Worm (Caenorhabditis elegans) whole organism, L4 larva: ENCODE results near the gene oac-23.
A peak's percentile ranks its signal among the peaks of the same experiment; 100 is the strongest.

Experiments
- D1046.2 ChIP-seq: fragments of 200-800 bp; sonication (Bioruptor generic); IDR thresholded peaks from 2 replicates; pipeline ENCODE4 v1.3.6; 2022; ENCODE audit warnings: missing genetic modification characterization, missing compliant biosample characterization
- F37D6.2 ChIP-seq: sonication (generic microtip); optimal IDR thresholded peaks from 2 replicates; lab custom pipeline; 2016; ENCODE audit warnings: mild to moderate bottlenecking, missing genetic modification characterization, missing compliant biosample characterization
- T26A8.4 ChIP-seq: fragments of 200-800 bp; sonication (Bioruptor generic); IDR thresholded peaks from 2 replicates; pipeline ENCODE4 v1.3.6; 2022; ENCODE audit warnings: missing genetic modification characterization, missing compliant biosample characterization
- Y48G9A.11 ChIP-seq: fragments of 200-800 bp; sonication (Bioruptor generic); IDR thresholded peaks from 2 replicates; pipeline ENCODE4 v1.3.6; 2022; ENCODE audit warnings: missing genetic modification reagents, missing genetic modification characterization, missing compliant biosample characterization
- ZK546.5 ChIP-seq, 2 experiments: sonication (generic microtip); optimal IDR thresholded peaks; 2 replicates each; lab custom pipeline; 2017; ENCODE audit warnings: missing biosample characterization in 2 of 2, missing genetic modification characterization in 2 of 2
- ama-1 ChIP-seq: fragments of 150-350 bp; optimal IDR thresholded peaks from 2 replicates; lab custom pipeline; 2014; ENCODE audit warnings: inconsistent platforms, mixed read lengths
- attf-4 ChIP-seq: sonication (generic microtip); optimal IDR thresholded peaks from 3 replicates; lab custom pipeline; 2017; ENCODE audit warnings: missing biosample characterization, missing genetic modification characterization
- ceh-20 ChIP-seq: fragments of 200-800 bp; sonication (Bioruptor generic); IDR thresholded peaks from 2 replicates; pipeline ENCODE4 v1.3.6; 2022; ENCODE audit warnings: missing genetic modification reagents, missing genetic modification characterization, missing compliant biosample characterization
- ceh-32 ChIP-seq: sonication (generic microtip); optimal IDR thresholded peaks from 2 replicates; lab custom pipeline; 2016; ENCODE audit warnings: mild to moderate bottlenecking, missing genetic modification characterization, missing compliant biosample characterization; ENCODE audit not compliant: poor library complexity
- ceh-82 ChIP-seq: sonication (generic microtip); optimal IDR thresholded peaks from 2 replicates; lab custom pipeline; 2017; ENCODE audit warnings: missing biosample characterization, missing genetic modification characterization
- ces-1 ChIP-seq: fragments of 150-350 bp; sonication (generic microtip); optimal IDR thresholded peaks from 4 replicates; lab custom pipeline; 2014; ENCODE audit warnings: missing biosample characterization, missing genetic modification reagents, missing genetic modification characterization
- ctbp-1 ChIP-seq: fragments of 200-800 bp; sonication (Bioruptor generic); IDR thresholded peaks from 2 replicates; pipeline ENCODE4 v1.3.6; 2022; ENCODE audit warnings: missing genetic modification reagents, missing genetic modification characterization, missing compliant biosample characterization
- daf-16 ChIP-seq, 3 experiments: sonication (generic microtip); optimal IDR thresholded peaks; 2 replicates each; lab custom pipeline; 2016 to 2017; ENCODE audit warnings: missing genetic modification characterization in 3 of 3, missing genetic modification reagents in 3 of 3, mild to moderate bottlenecking in 2 of 3, missing compliant biosample characterization in 2 of 3, missing biosample characterization in 1 of 3, moderate library complexity in 1 of 3
- daf-8 ChIP-seq: fragments of 200-800 bp; sonication (Bioruptor generic); IDR thresholded peaks from 2 replicates; pipeline ENCODE4 v1.3.6; 2022; ENCODE audit warnings: missing genetic modification characterization, missing compliant biosample characterization
- duxl-1 ChIP-seq: sonication (generic microtip); optimal IDR thresholded peaks from 2 replicates; lab custom pipeline; 2016; ENCODE audit warnings: mild to moderate bottlenecking, missing genetic modification characterization, moderate library complexity, missing compliant biosample characterization; ENCODE audit not compliant: poor library complexity
- dve-1 ChIP-seq: sonication (generic microtip); optimal IDR thresholded peaks from 2 replicates; lab custom pipeline; 2017; ENCODE audit warnings: antibody characterized with exemption, mild to moderate bottlenecking, missing genetic modification characterization, missing compliant biosample characterization; ENCODE audit not compliant: insufficient read depth
- egl-27 ChIP-seq: sonication (generic microtip); optimal IDR thresholded peaks from 3 replicates; lab custom pipeline; 2017; ENCODE audit warnings: missing biosample characterization, missing genetic modification reagents, missing genetic modification characterization
- egl-43 ChIP-seq: fragments of 200-800 bp; sonication (Bioruptor generic); IDR thresholded peaks from 2 replicates; pipeline ENCODE4 v1.3.6; 2022; ENCODE audit warnings: missing genetic modification reagents, missing genetic modification characterization, missing compliant biosample characterization
- fkh-10 ChIP-seq: fragments of 150-350 bp; optimal IDR thresholded peaks from 2 replicates; lab custom pipeline; 2014; ENCODE audit warnings: missing biosample characterization, missing genetic modification reagents, missing genetic modification characterization
- hlh-11 ChIP-seq: fragments of 200-800 bp; sonication (Bioruptor generic); optimal IDR thresholded peaks from 2 replicates; lab custom pipeline; 2018; ENCODE audit warnings: mild to moderate bottlenecking, missing genetic modification characterization, missing compliant biosample characterization
- hmg-1.1 ChIP-seq: fragments of 200-800 bp; sonication (Bioruptor generic); IDR thresholded peaks from 2 replicates; pipeline ENCODE4 v1.3.6; 2022; ENCODE audit warnings: missing genetic modification reagents, missing genetic modification characterization, missing compliant biosample characterization
- jun-1 ChIP-seq: fragments of 150-350 bp; optimal IDR thresholded peaks from 2 replicates; lab custom pipeline; 2014; ENCODE audit warnings: missing biosample characterization, missing genetic modification reagents, missing genetic modification characterization
- lin-13 ChIP-seq: fragments of 150-350 bp; optimal IDR thresholded peaks from 2 replicates; lab custom pipeline; 2014; ENCODE audit warnings: missing biosample characterization, missing genetic modification reagents, missing genetic modification characterization
- lin-38 ChIP-seq: fragments of 200-800 bp; sonication (Bioruptor generic); IDR thresholded peaks from 2 replicates; pipeline ENCODE4 v1.3.6; 2022; ENCODE audit warnings: missing genetic modification reagents, missing genetic modification characterization, missing compliant biosample characterization
- lin-39 ChIP-seq: fragments of 150-350 bp; optimal IDR thresholded peaks from 2 replicates; lab custom pipeline; 2014; ENCODE audit warnings: missing biosample characterization, missing genetic modification reagents, missing genetic modification characterization
- lsy-2 ChIP-seq, 2 experiments: fragments of 150-350 bp in 1 of 2; sonication (generic microtip) in 1 of 2; optimal IDR thresholded peaks; 2 replicates each; lab custom pipeline; 2014 to 2017; ENCODE audit warnings: missing biosample characterization in 2 of 2, missing genetic modification characterization in 2 of 2
- madf-5 ChIP-seq, 2 experiments: fragments of 200-800 bp; sonication (Bioruptor generic); IDR thresholded peaks; 2 replicates each; pipeline ENCODE4 v1.3.6; 2022; ENCODE audit warnings: missing compliant biosample characterization in 2 of 2, missing genetic modification characterization in 2 of 2
- madf-9 ChIP-seq: fragments of 200-800 bp; sonication (Bioruptor generic); conservative IDR thresholded peaks from 2 replicates; pipeline ENCODE4 v1.3.6; 2022; ENCODE audit warnings: missing genetic modification reagents, missing genetic modification characterization, missing compliant biosample characterization
- mdl-1 ChIP-seq, 2 experiments: fragments of 150-350 bp in 1 of 2; sonication (generic microtip) in 1 of 2; optimal IDR thresholded peaks; 2 replicates each; lab custom pipeline; 2014 to 2017; ENCODE audit warnings: missing biosample characterization in 2 of 2, missing genetic modification characterization in 2 of 2
- nhr-10 ChIP-seq: fragments of 150-350 bp; optimal IDR thresholded peaks from 2 replicates; lab custom pipeline; 2014; ENCODE audit warnings: missing biosample characterization, missing genetic modification characterization
- nhr-11 ChIP-seq: fragments of 150-350 bp; optimal IDR thresholded peaks from 2 replicates; lab custom pipeline; 2014; ENCODE audit warnings: missing biosample characterization, missing genetic modification characterization
- nhr-111 ChIP-seq: fragments of 200-800 bp; sonication (Bioruptor generic); optimal IDR thresholded peaks from 2 replicates; lab custom pipeline; 2018; ENCODE audit warnings: mild to moderate bottlenecking, missing genetic modification characterization, missing compliant biosample characterization
- nhr-28 ChIP-seq: fragments of 150-350 bp; optimal IDR thresholded peaks from 2 replicates; lab custom pipeline; 2014; ENCODE audit warnings: missing biosample characterization, missing genetic modification characterization
- nhr-42 ChIP-seq: fragments of 200-800 bp; sonication (Bioruptor generic); IDR thresholded peaks from 2 replicates; pipeline ENCODE4 v1.3.6; 2022; ENCODE audit warnings: missing genetic modification characterization, missing compliant biosample characterization
- nhr-48 ChIP-seq: sonication (generic microtip); optimal IDR thresholded peaks from 2 replicates; lab custom pipeline; 2016; ENCODE audit warnings: mild to moderate bottlenecking, missing genetic modification characterization, missing compliant biosample characterization
- nhr-6 ChIP-seq: fragments of 150-350 bp; optimal IDR thresholded peaks from 2 replicates; lab custom pipeline; 2014; ENCODE audit warnings: missing biosample characterization, missing genetic modification characterization
- pha-4 ChIP-seq, 2 experiments: fragments of 150-350 bp in 1 of 2; fragments of 200-800 bp in 1 of 2; sonication (Bioruptor generic) in 1 of 2; IDR thresholded peaks in 1 of 2; optimal IDR thresholded peaks in 1 of 2; 2 replicates each; pipeline versions ENCODE4 v1.3.6 to Lab custom; 2014 to 2022; ENCODE audit warnings: missing genetic modification characterization in 2 of 2, missing genetic modification reagents in 2 of 2, missing biosample characterization in 1 of 2, missing compliant biosample characterization in 1 of 2
- php-3 ChIP-seq: fragments of 200-800 bp; sonication (Bioruptor generic); IDR thresholded peaks from 2 replicates; pipeline ENCODE4 v1.3.6; 2022; ENCODE audit warnings: missing genetic modification reagents, missing genetic modification characterization, missing compliant biosample characterization
- pqm-1 ChIP-seq: sonication (generic microtip); optimal IDR thresholded peaks from 2 replicates; lab custom pipeline; 2017; ENCODE audit warnings: missing biosample characterization, missing genetic modification characterization
- rbr-2 ChIP-seq: sonication (generic microtip); optimal IDR thresholded peaks from 2 replicates; lab custom pipeline; 2016; ENCODE audit warnings: missing genotype, missing genetic modification characterization, missing compliant biosample characterization
- sdz-12 ChIP-seq: fragments of 200-800 bp; sonication (Bioruptor generic); optimal IDR thresholded peaks from 2 replicates; lab custom pipeline; 2018; ENCODE audit warnings: mild to moderate bottlenecking, missing genetic modification characterization, missing compliant biosample characterization
- set-16 ChIP-seq: fragments of 200-800 bp; sonication (Bioruptor generic); IDR thresholded peaks from 2 replicates; pipeline ENCODE4 v1.3.6; 2022; ENCODE audit warnings: missing genetic modification reagents, missing genetic modification characterization, missing compliant biosample characterization
- tra-1 ChIP-seq: fragments of 200-800 bp; sonication (Bioruptor generic); IDR thresholded peaks from 2 replicates; pipeline ENCODE4 v1.3.6; 2022; ENCODE audit warnings: missing genetic modification reagents, missing genetic modification characterization, missing compliant biosample characterization
- unc-130 ChIP-seq: sonication (generic microtip); optimal IDR thresholded peaks from 2 replicates; lab custom pipeline; 2016; ENCODE audit warnings: missing genetic modification reagents, missing genetic modification characterization, missing compliant biosample characterization
- unc-62 ChIP-seq, 3 experiments: fragments of 150-350 bp in 1 of 3; sonication (generic microtip); optimal IDR thresholded peaks in 2 of 3; peaks in 1 of 3; 1 replicate in 1 of 3; 2 replicates in 2 of 3; lab custom pipeline; 2014 to 2017; ENCODE audit warnings: missing biosample characterization in 3 of 3, missing genetic modification characterization in 3 of 3, missing genetic modification reagents in 3 of 3, missing genotype in 1 of 3
- zag-1 ChIP-seq: fragments of 150-350 bp; optimal IDR thresholded peaks from 2 replicates; lab custom pipeline; 2014; ENCODE audit warnings: missing biosample characterization, missing genetic modification characterization
- zfp-2 ChIP-seq: sonication (generic microtip); optimal IDR thresholded peaks from 2 replicates; lab custom pipeline; 2016; ENCODE audit warnings: mild to moderate bottlenecking, missing genetic modification characterization, missing compliant biosample characterization
- ztf-11 ChIP-seq: fragments of 150-350 bp; optimal IDR thresholded peaks from 2 replicates; lab custom pipeline; 2014; ENCODE audit warnings: missing biosample characterization, missing genetic modification characterization

Gene oac-23

ce11 chrIV:3874417-3874816 is 6.8 kb upstream of the oac-23 start (continued):
- TF ChIP-seq daf-16 (GFP tag; optimal IDR thresholded peaks at IDR 0.05; lab: Kevin White, UChicago) (no peak), daf-16 (tag; optimal IDR thresholded peaks at IDR 0.05; lab: Kevin White, UChicago) (peak; percentile 1)
- TF ChIP-seq, all 104 proteins: peak for 18

ce11 chrIV:3875260-3875659 is 6.0 kb upstream of the oac-23 start:
- TF ChIP-seq nhr-111 (GFP tag; lab: Kevin White, UChicago) = no peak
- TF ChIP-seq fkh-10 = no peak
- no peak for TF ChIP-seq lin-38 (GFP tag; lab: Robert Waterston, UW)
- no peak for TF ChIP-seq sdz-12
- TF ChIP-seq lin-39 (tag; lab: Kevin White, UChicago) = no peak
- TF ChIP-seq zfp-2 = no peak
- TF ChIP-seq lin-13 = peak; percentile 42
- TF ChIP-seq php-3 (GFP tag; lab: Robert Waterston, UW) = peak; percentile 70
- TF ChIP-seq ctbp-1 (GFP tag; lab: Robert Waterston, UW) = no peak
- no peak for TF ChIP-seq daf-8
- no peak for TF ChIP-seq tra-1 (GFP tag; lab: Robert Waterston, UW)
- TF ChIP-seq nhr-42 (GFP tag; lab: Robert Waterston, UW) = no peak
- no peak for TF ChIP-seq duxl-1 (tag; lab: Kevin White, UChicago)
- no peak for TF ChIP-seq F37D6.2 (tag; lab: Kevin White, UChicago)
- no peak for TF ChIP-seq ZK546.5 (tag; optimal IDR thresholded peaks at IDR 0.05; lab: Kevin White, UChicago)
- TF ChIP-seq dve-1 (tag; lab: Kevin White, UChicago) = peak; percentile 70
- no peak for TF ChIP-seq attf-4 (tag; lab: Kevin White, UChicago)
- no peak for TF ChIP-seq ama-1
- no peak for TF ChIP-seq pha-4 (GFP tag; IDR thresholded peaks at IDR 0.05; lab: Robert Waterston, UW)
- TF ChIP-seq pha-4 (tag; optimal IDR thresholded peaks at IDR 0.05; lab: Kevin White, UChicago) = peak; percentile 38
- no peak for TF ChIP-seq unc-130
- TF ChIP-seq nhr-11 (tag; lab: Kevin White, UChicago) = no peak
- no peak for TF ChIP-seq hmg-1.1 (GFP tag; lab: Robert Waterston, UW)
- no peak for TF ChIP-seq jun-1 (tag; lab: Kevin White, UChicago)
- no peak for TF ChIP-seq unc-62 (GFP tag; optimal IDR thresholded peaks at IDR 0.05 in 1 of 2; lab: Kevin White, UChicago)
- no peak for TF ChIP-seq unc-62 (tag; optimal IDR thresholded peaks at IDR 0.05; lab: Kevin White, UChicago)
- TF ChIP-seq pqm-1 (tag; lab: Kevin White, UChicago) = peak; percentile 24
- peak in 1 of 2 experiments; percentile 7 for TF ChIP-seq daf-16 (GFP tag; optimal IDR thresholded peaks at IDR 0.05; lab: Kevin White, UChicago)
- peak; percentile 78 for TF ChIP-seq daf-16 (tag; optimal IDR thresholded peaks at IDR 0.05; lab: Kevin White, UChicago)
- TF ChIP-seq rbr-2 = peak; percentile 17
- TF ChIP-seq ces-1 (GFP tag; lab: Kevin White, UChicago) = no peak
- TF ChIP-seq madf-5 (GFP tag; IDR thresholded peaks at IDR 0.05; lab: Robert Waterston, UW) = no peak
- TF ChIP-seq mdl-1 (tag; optimal IDR thresholded peaks at IDR 0.05; lab: Kevin White, UChicago) = peak in 1 of 2 experiments; percentile 44
- peak; percentile 57 for TF ChIP-seq set-16
- peak; percentile 22 for TF ChIP-seq nhr-48
- no peak for TF ChIP-seq ztf-11 (tag; lab: Kevin White, UChicago)
- TF ChIP-seq D1046.2 (GFP tag; lab: Robert Waterston, UW) = no peak
- no peak for TF ChIP-seq egl-27 (tag; lab: Kevin White, UChicago)
- TF ChIP-seq madf-9 (GFP tag; lab: Robert Waterston, UW) = no peak
- TF ChIP-seq nhr-10 (tag; lab: Kevin White, UChicago) = no peak
- peak; percentile 7 for TF ChIP-seq nhr-28 (tag; lab: Kevin White, UChicago)
- no peak for TF ChIP-seq Y48G9A.11 (GFP tag; lab: Robert Waterston, UW)
- no peak for TF ChIP-seq egl-43 (GFP tag; lab: Robert Waterston, UW)
- no peak for TF ChIP-seq ceh-82 (tag; lab: Kevin White, UChicago)
- TF ChIP-seq ceh-32 (tag; lab: Kevin White, UChicago) = no peak
- TF ChIP-seq hlh-11 (tag; lab: Kevin White, UChicago) = peak; percentile 73
- no peak for TF ChIP-seq lsy-2 (tag; optimal IDR thresholded peaks at IDR 0.05; lab: Kevin White, UChicago)
- TF ChIP-seq zag-1 (tag; lab: Kevin White, UChicago) = no peak
- TF ChIP-seq T26A8.4 (GFP tag; lab: Robert Waterston, UW) = no peak
- 0 out of 2 replicates have a peak, but pooled peaks have one; percentile 45 for TF ChIP-seq ceh-20 (GFP tag; lab: Robert Waterston, UW)
- peak; percentile 86 for TF ChIP-seq nhr-6
